Worm (Caenorhabditis elegans) whole organism, late embryonic: ENCODE results near the gene ZK1058.9.

ENCODE experiments used
- T23F11.4 ChIP-seq: fragments of 200-800 bp; sonication (Bioruptor generic); optimal IDR thresholded peaks from 2 replicates; lab custom pipeline; 2018; ENCODE audit warnings: mild to moderate bottlenecking, missing genetic modification characterization, missing compliant biosample characterization
- ama-1 ChIP-seq: fragments of 150-350 bp; optimal IDR thresholded peaks from 2 replicates; lab custom pipeline; 2014
- ceh-19 ChIP-seq: fragments of 200-800 bp; sonication (Bioruptor generic); optimal IDR thresholded peaks from 2 replicates; lab custom pipeline; 2018; ENCODE audit warnings: mild to moderate bottlenecking, missing genetic modification characterization, missing compliant biosample characterization
- ceh-34 ChIP-seq: sonication (generic microtip); optimal IDR thresholded peaks from 2 replicates; lab custom pipeline; 2016; ENCODE audit warnings: mild to moderate bottlenecking, missing genetic modification characterization, missing compliant biosample characterization
- dmd-4 ChIP-seq: sonication (generic microtip); optimal IDR thresholded peaks from 2 replicates; lab custom pipeline; 2016; ENCODE audit warnings: borderline replicate concordance, missing genetic modification characterization, missing compliant biosample characterization
- eyg-1 ChIP-seq: sonication (generic microtip); optimal IDR thresholded peaks from 2 replicates; lab custom pipeline; 2016; ENCODE audit warnings: missing genotype, missing genetic modification characterization, missing compliant biosample characterization
- fkh-10 ChIP-seq: fragments of 150-350 bp; optimal IDR thresholded peaks from 2 replicates; lab custom pipeline; 2014; ENCODE audit warnings: missing biosample characterization, missing genetic modification reagents, missing genetic modification characterization
- nhr-11 ChIP-seq: fragments of 150-350 bp; optimal IDR thresholded peaks from 2 replicates; lab custom pipeline; 2014; ENCODE audit warnings: missing biosample characterization, missing genetic modification characterization
- pax-1 ChIP-seq: fragments of 150-350 bp; optimal IDR thresholded peaks from 2 replicates; lab custom pipeline; 2014; ENCODE audit warnings: missing biosample characterization, missing genetic modification characterization
- pha-4 ChIP-seq: fragments of 150-350 bp; optimal IDR thresholded peaks from 2 replicates; lab custom pipeline; 2018; ENCODE audit warnings: missing biosample characterization, missing genetic modification reagents, missing genetic modification characterization
- rnt-1 ChIP-seq: sonication (generic microtip); optimal IDR thresholded peaks from 2 replicates; lab custom pipeline; 2016; ENCODE audit warnings: missing genetic modification characterization, missing compliant biosample characterization
- sox-2 ChIP-seq: fragments of 200-800 bp; sonication (Bioruptor generic); IDR thresholded peaks from 2 replicates; pipeline ENCODE4 v1.3.6; 2022; ENCODE audit warnings: missing genetic modification reagents, missing genetic modification characterization, missing compliant biosample characterization
- tbx-7 ChIP-seq: sonication (generic microtip); optimal IDR thresholded peaks from 2 replicates; lab custom pipeline; 2016; ENCODE audit warnings: missing genotype, missing genetic modification characterization, missing compliant biosample characterization
- unc-42 ChIP-seq: sonication (generic microtip); optimal IDR thresholded peaks from 2 replicates; lab custom pipeline; 2016; ENCODE audit warnings: missing genotype, missing genetic modification characterization, missing compliant biosample characterization

DNA sequence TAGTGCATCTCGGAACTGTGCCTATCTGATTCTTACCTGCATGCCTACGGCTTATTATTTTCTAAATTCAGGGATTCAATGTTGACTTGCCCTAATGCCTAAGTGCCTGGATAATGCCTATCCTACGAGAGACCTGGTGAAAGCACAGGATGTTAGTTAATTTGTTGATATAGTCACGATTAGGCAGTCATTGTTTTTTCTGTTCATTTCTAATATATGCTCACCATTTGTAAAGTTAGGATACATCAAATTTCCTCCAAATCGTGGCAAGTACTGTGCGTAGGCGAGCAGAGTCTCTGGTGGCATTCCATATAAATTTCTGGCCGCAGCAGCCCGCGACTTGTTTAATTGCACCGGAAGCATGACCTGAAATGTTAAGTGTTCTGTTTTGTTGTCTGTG is 40.1 kb upstream of the ZK1058.9 start:
- TF ChIP-seq pax-1 (no peak), tbx-7 (tag; lab: Kevin White, UChicago) (no peak), sox-2 (no peak), pha-4 (tag; lab: Kevin White, UChicago) (no peak), T23F11.4 (GFP tag; lab: Kevin White, UChicago) (no peak), nhr-11 (tag; lab: Kevin White, UChicago) (no peak), ceh-34 (no peak), ama-1 (lab: Kevin White, UChicago) (no peak), unc-42 (tag; lab: Kevin White, UChicago) (no peak), rnt-1 (tag; lab: Kevin White, UChicago) (no peak), dmd-4 (no peak), fkh-10 (no peak), eyg-1 (tag; lab: Kevin White, UChicago) (no peak), ceh-19 (no peak)
